Fruit fly (Drosophila melanogaster) S2 (cell line): ENCODE results near the gene rt.

Experiments
- CG8478 ChIP-seq: fragments of >200 bp; optimal IDR thresholded peaks from 2 replicates; lab custom pipeline; 2018
- CTCF ChIP-seq, 2 experiments: fragments of >200 bp; optimal IDR thresholded peaks; 2 replicates each; lab custom pipeline; 2018

DNA sequence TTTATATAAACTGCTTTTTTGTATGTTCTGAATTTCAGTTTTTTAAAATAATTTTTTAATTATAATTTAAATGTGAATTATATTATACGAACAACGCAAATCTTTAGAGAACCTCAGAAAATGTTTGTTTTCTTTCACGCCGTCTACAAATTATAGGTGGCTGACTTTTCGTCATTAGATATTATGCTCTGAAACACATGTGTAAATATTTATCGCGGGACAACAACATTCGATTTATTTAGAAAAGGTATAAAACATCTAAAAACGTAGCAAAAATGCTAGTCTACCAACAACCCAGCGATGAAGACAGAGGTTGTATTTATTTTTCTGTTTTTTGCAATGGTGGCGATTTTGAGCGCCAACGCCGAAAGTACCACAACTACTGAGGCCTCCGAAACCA, 22.3 kb upstream of the rt start, which contains the start of gene CG42832:
- TF ChIP-seq CG8478 (lab: Kevin White, UChicago) (no peak), CTCF (optimal IDR thresholded peaks at IDR 0.05; lab: Kevin White, UChicago) (no peak)
